Worm (Caenorhabditis elegans): ENCODE data around the gene Y41C4A.12.

DNA sequence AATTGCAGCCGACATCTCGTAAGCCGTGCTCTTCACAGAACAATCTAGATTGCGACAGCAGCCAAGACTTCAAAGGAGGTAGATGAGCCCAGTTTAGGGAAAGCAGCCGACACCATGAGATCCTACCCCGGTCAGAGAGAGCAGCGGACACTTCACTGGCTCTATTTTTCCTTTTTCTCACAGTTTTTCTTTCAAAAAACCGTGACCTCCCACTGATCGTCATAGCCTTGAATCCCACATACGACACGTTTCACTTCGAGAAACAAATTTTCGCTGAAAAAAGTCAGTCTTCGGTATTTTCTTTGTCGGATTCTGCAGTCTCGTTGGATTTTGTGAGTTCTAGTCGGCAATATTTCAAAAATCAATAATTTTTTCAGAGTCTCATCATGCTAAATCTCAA lies 5.6 kb upstream of the Y41C4A.12 start, which contains the start of gene Y41C4A.21:
- no peak for TF ChIP-seq fkh-10 (GFP tag; optimal IDR thresholded peaks at IDR 0.05)
- no peak for TF ChIP-seq unc-62 (GFP tag; optimal IDR thresholded peaks at IDR 0.05)
- TF ChIP-seq elt-1 (tag; optimal IDR thresholded peaks at IDR 0.05), result no peak
- no peak for TF ChIP-seq ztf-11 (tag; optimal IDR thresholded peaks at IDR 0.05)
- TF ChIP-seq egl-27 (tag; optimal IDR thresholded peaks at IDR 0.05), result no peak
- TF ChIP-seq fos-1 (tag; optimal IDR thresholded peaks at IDR 0.05), result no peak
- TF ChIP-seq tbx-2 (tag; optimal IDR thresholded peaks at IDR 0.05), result no peak
- TF ChIP-seq elt-3 (tag; optimal IDR thresholded peaks at IDR 0.05), result no peak
- no peak for TF ChIP-seq ceh-82 (tag; optimal IDR thresholded peaks at IDR 0.05)
- TF ChIP-seq skn-1 (tag; optimal IDR thresholded peaks at IDR 0.05), result no peak

All from whole organism, L3 larva.